Worm (Caenorhabditis elegans) whole organism, young adult: ENCODE measurements around the gene Y82E9BR.6.

Experiments
- F22D6.2 ChIP-seq: sonication (generic microtip); optimal IDR thresholded peaks from 2 replicates; lab custom pipeline; 2016; ENCODE audit warnings: mild to moderate bottlenecking, missing genetic modification characterization, missing compliant biosample characterization
- F33H1.4 ChIP-seq: fragments of 200-800 bp; sonication (Bioruptor generic); IDR thresholded peaks from 2 replicates; pipeline ENCODE4 v1.3.6; 2022; ENCODE audit warnings: missing genetic modification reagents, missing genetic modification characterization, missing compliant biosample characterization
- F37B4.10 ChIP-seq: fragments of 200-800 bp; sonication (Bioruptor generic); IDR thresholded peaks from 2 replicates; pipeline ENCODE4 v1.3.6; 2022; ENCODE audit warnings: missing genetic modification characterization, missing compliant biosample characterization
- F49E8.2 ChIP-seq: sonication (generic microtip); optimal IDR thresholded peaks from 3 replicates; lab custom pipeline; 2017; ENCODE audit warnings: missing genetic modification characterization, mild to moderate bottlenecking, missing compliant biosample characterization, antibody characterized with exemption, moderate library complexity; ENCODE audit not compliant: insufficient read depth
- F55B11.4 ChIP-seq: sonication (generic microtip); optimal IDR thresholded peaks from 2 replicates; lab custom pipeline; 2016; ENCODE audit warnings: missing compliant biosample characterization, missing genetic modification characterization, borderline replicate concordance; ENCODE audit not compliant: insufficient read depth
- Y53F4B.3 ChIP-seq: fragments of 200-800 bp; sonication (Bioruptor generic); IDR thresholded peaks from 2 replicates; pipeline ENCODE4 v1.3.6; 2022; ENCODE audit warnings: missing genetic modification reagents, missing genetic modification characterization, missing compliant biosample characterization
- Y56A3A.18 ChIP-seq: fragments of 200-800 bp; sonication (Bioruptor generic); IDR thresholded peaks from 2 replicates; pipeline ENCODE4 v1.3.6; 2022; ENCODE audit warnings: missing genetic modification reagents, missing genetic modification characterization, missing compliant biosample characterization
- ZK185.1 ChIP-seq: sonication (generic microtip); optimal IDR thresholded peaks from 2 replicates; lab custom pipeline; 2016; ENCODE audit warnings: mild to moderate bottlenecking, missing genetic modification characterization, missing compliant biosample characterization; ENCODE audit not compliant: poor library complexity, severe bottlenecking
- atf-7 ChIP-seq: sonication (generic microtip); optimal IDR thresholded peaks from 2 replicates; lab custom pipeline; 2017; ENCODE audit warnings: mild to moderate bottlenecking, missing genetic modification characterization, missing compliant biosample characterization
- athp-1 ChIP-seq: sonication (generic microtip); optimal IDR thresholded peaks from 2 replicates; lab custom pipeline; 2017; ENCODE audit warnings: mild to moderate bottlenecking, missing genetic modification characterization, missing compliant biosample characterization
- bed-2 ChIP-seq: fragments of 200-800 bp; sonication (Bioruptor generic); IDR thresholded peaks from 2 replicates; pipeline ENCODE4 v1.3.6; 2022; ENCODE audit warnings: missing genetic modification reagents, missing genetic modification characterization, missing compliant biosample characterization
- cebp-1 ChIP-seq, 2 experiments: fragments of 200-800 bp in 1 of 2; sonication (Bioruptor generic) in 1 of 2; sonication (generic microtip) in 1 of 2; IDR thresholded peaks in 1 of 2; optimal IDR thresholded peaks in 1 of 2; 2 replicates each; pipeline versions ENCODE4 v1.3.6 to Lab custom; 2017 to 2022; ENCODE audit warnings: missing compliant biosample characterization in 2 of 2, missing genetic modification characterization in 2 of 2, mild to moderate bottlenecking in 1 of 2, missing genetic modification reagents in 1 of 2, moderate library complexity in 1 of 2
- cebp-2 ChIP-seq: fragments of 200-800 bp; sonication (Bioruptor generic); IDR thresholded peaks from 2 replicates; pipeline ENCODE4 v1.3.6; 2022; ENCODE audit warnings: missing genetic modification characterization, missing compliant biosample characterization
- chd-7 ChIP-seq: sonication (generic microtip); optimal IDR thresholded peaks from 2 replicates; lab custom pipeline; 2016; ENCODE audit warnings: mild to moderate bottlenecking, missing genetic modification characterization, moderate library complexity, missing compliant biosample characterization
- die-1 ChIP-seq: sonication (generic microtip); optimal IDR thresholded peaks from 2 replicates; lab custom pipeline; 2016; ENCODE audit warnings: missing genotype, mild to moderate bottlenecking, missing genetic modification characterization, missing compliant biosample characterization
- dox-1 ChIP-seq: fragments of 200-800 bp; sonication (Bioruptor generic); IDR thresholded peaks from 2 replicates; pipeline ENCODE4 v1.3.6; 2022; ENCODE audit warnings: missing genetic modification reagents, missing genetic modification characterization, missing compliant biosample characterization
- dpff-1 ChIP-seq: sonication (generic microtip); optimal IDR thresholded peaks from 2 replicates; lab custom pipeline; 2017; ENCODE audit warnings: mild to moderate bottlenecking, missing genetic modification characterization, missing compliant biosample characterization
- dpl-1 ChIP-seq: fragments of 150-350 bp; optimal IDR thresholded peaks from 2 replicates; lab custom pipeline; 2014; ENCODE audit warnings: missing biosample characterization, missing genetic modification reagents, missing genetic modification characterization
- egl-18 ChIP-seq: fragments of 200-800 bp; sonication (Bioruptor generic); IDR thresholded peaks from 2 replicates; pipeline ENCODE4 v1.3.6; 2022; ENCODE audit warnings: missing genetic modification reagents, missing genetic modification characterization, missing compliant biosample characterization
- egrh-3 ChIP-seq: fragments of 200-800 bp; sonication (Bioruptor generic); IDR thresholded peaks from 2 replicates; pipeline ENCODE4 v1.3.6; 2022; ENCODE audit warnings: missing genetic modification reagents, missing genetic modification characterization, missing compliant biosample characterization
- ekl-4 ChIP-seq: fragments of 200-800 bp; sonication (Bioruptor generic); IDR thresholded peaks from 2 replicates; pipeline ENCODE4 v1.3.6; 2022; ENCODE audit warnings: missing genetic modification reagents, missing genetic modification characterization, missing compliant biosample characterization
- fkh-3 ChIP-seq: sonication (generic microtip); optimal IDR thresholded peaks from 2 replicates; lab custom pipeline; 2016; ENCODE audit warnings: mild to moderate bottlenecking, missing genetic modification characterization, missing compliant biosample characterization
- mes-4 ChIP-seq: sonication (generic microtip); optimal IDR thresholded peaks from 2 replicates; lab custom pipeline; 2016; ENCODE audit warnings: missing genotype, missing genetic modification characterization, missing compliant biosample characterization
- mxl-1 ChIP-seq: sonication (generic microtip); optimal IDR thresholded peaks from 2 replicates; lab custom pipeline; 2016; ENCODE audit warnings: missing genetic modification characterization, missing compliant biosample characterization
- nfya-2 ChIP-seq: fragments of 200-800 bp; sonication (Bioruptor generic); IDR thresholded peaks from 2 replicates; pipeline ENCODE4 v1.3.6; 2022; ENCODE audit warnings: missing genetic modification reagents, missing genetic modification characterization, missing compliant biosample characterization
- nhr-179 ChIP-seq: sonication (generic microtip); optimal IDR thresholded peaks from 2 replicates; lab custom pipeline; 2016; ENCODE audit warnings: mild to moderate bottlenecking, missing genetic modification characterization, missing compliant biosample characterization
- nhr-80 ChIP-seq: sonication (generic microtip); optimal IDR thresholded peaks from 2 replicates; lab custom pipeline; 2016; ENCODE audit warnings: missing genetic modification characterization, missing compliant biosample characterization
- pbrm-1 ChIP-seq: fragments of 200-800 bp; sonication (Bioruptor generic); IDR thresholded peaks from 2 replicates; pipeline ENCODE4 v1.3.6; 2022; ENCODE audit warnings: missing genetic modification reagents, missing genetic modification characterization, missing compliant biosample characterization
- sptf-2 ChIP-seq: fragments of 200-800 bp; sonication (Bioruptor generic); optimal IDR thresholded peaks from 2 replicates; lab custom pipeline; 2018; ENCODE audit warnings: mild to moderate bottlenecking, missing genetic modification characterization, missing compliant biosample characterization
- tbp1 ChIP-seq: fragments of 200-800 bp; sonication (Bioruptor generic); optimal IDR thresholded peaks from 2 replicates; lab custom pipeline; 2018; ENCODE audit warnings: mild to moderate bottlenecking, missing genetic modification characterization, missing compliant biosample characterization
- tbx-9 ChIP-seq: sonication (generic microtip); optimal IDR thresholded peaks from 2 replicates; lab custom pipeline; 2016; ENCODE audit warnings: borderline replicate concordance, missing genetic modification characterization, inconsistent platforms, missing compliant biosample characterization
- unc-62 ChIP-seq: fragments of 150-350 bp; optimal IDR thresholded peaks from 2 replicates; lab custom pipeline; 2014; ENCODE audit warnings: missing biosample characterization, missing genetic modification reagents, missing genetic modification characterization
- xnd-1 ChIP-seq: sonication (generic microtip); optimal IDR thresholded peaks from 2 replicates; lab custom pipeline; 2016; ENCODE audit warnings: missing genotype, missing genetic modification reagents, missing genetic modification characterization, missing compliant biosample characterization
- ztf-22 ChIP-seq: fragments of 200-800 bp; sonication (Bioruptor generic); optimal IDR thresholded peaks from 2 replicates; lab custom pipeline; 2018; ENCODE audit warnings: mild to moderate bottlenecking, missing genetic modification characterization, moderate library complexity, missing compliant biosample characterization

Gene Y82E9BR.6

ce11 chrIII:1380535-1381274 is at the start of gene Y82E9BR.6, which contains the start of gene pals-21:
Gene Y82E9BR.6, plus strand, starts transcription at chrIII:1381224.
Gene pals-21, minus strand, starts transcription at chrIII:1380635.
- TF ChIP-seq dpff-1 (tag; lab: Kevin White, UChicago) (no peak), mes-4 (tag; lab: Kevin White, UChicago) (no peak), cebp-2 (0 out of 2 replicates have a peak, but pooled peaks have one; percentile 8), F55B11.4 (tag; lab: Kevin White, UChicago) (no peak), cebp-1 (GFP tag; IDR thresholded peaks at IDR 0.05; lab: Robert Waterston, UW) (no peak), cebp-1 (tag; optimal IDR thresholded peaks at IDR 0.05; lab: Kevin White, UChicago) (no peak)

DNA sequence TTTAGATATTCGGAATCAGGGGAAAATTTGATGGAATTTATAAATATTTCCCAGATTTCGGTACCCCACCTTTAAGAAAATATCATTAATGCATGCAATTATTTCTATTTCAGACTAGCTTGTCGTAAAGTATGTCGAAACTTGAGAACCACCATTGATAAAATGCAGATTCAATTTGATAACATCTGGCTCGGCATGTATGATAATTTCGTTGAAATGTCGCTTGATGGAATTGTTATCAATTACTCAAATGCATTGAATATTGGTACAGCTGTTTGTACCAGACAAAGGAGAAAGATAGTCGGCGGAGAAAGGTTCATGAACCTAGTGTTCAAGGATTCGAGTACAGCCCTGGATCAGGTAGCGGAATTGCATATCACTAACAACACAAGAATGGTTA is 49.1 kb upstream of the Y82E9BR.6 start, which contains the start of gene Y82E9BL.19:
Y82E9BL.19 (plus strand) TSS at position 123 of the 400 bp plus-strand sequence.
- TF ChIP-seq pbrm-1 (0 out of 2 replicates have a peak, but pooled peaks have one; percentile 8), ztf-22 (GFP tag; lab: Kevin White, UChicago) (no peak), Y56A3A.18 (GFP tag; lab: Robert Waterston, UW) (no peak), nhr-80 (peak; percentile 59)

- no peak for TF ChIP-seq xnd-1
- no peak for TF ChIP-seq ekl-4 (GFP tag; lab: Robert Waterston, UW)
- no peak for TF ChIP-seq mxl-1 (tag; lab: Kevin White, UChicago)
- no peak for TF ChIP-seq chd-7 (tag; lab: Kevin White, UChicago)
- TF ChIP-seq nfya-2 (GFP tag; lab: Robert Waterston, UW) = no peak
- no peak for TF ChIP-seq dox-1 (GFP tag; lab: Robert Waterston, UW)
- no peak for TF ChIP-seq atf-7 (tag; lab: Kevin White, UChicago)
- no peak for TF ChIP-seq egrh-3
- TF ChIP-seq F37B4.10 (GFP tag; lab: Robert Waterston, UW) = no peak
- TF ChIP-seq, all 124 proteins: peak for 0
Observed at ce11 chrIII:1340240-1340639, 40.8 kb upstream of the Y82E9BR.6 start, which contains the start of gene fbxa-5. Gene fbxa-5, minus strand, starts transcription at chrIII:1340340.

ce11 chrIII:1342488-1342887 is 38.5 kb upstream of the Y82E9BR.6 start, which contains the start of gene fbxa-26:
Gene fbxa-26, minus strand, starts transcription at chrIII:1342522.
- TF ChIP-seq F22D6.2 (tag; lab: Kevin White, UChicago) (no peak), fkh-3 (tag; lab: Kevin White, UChicago) (no peak), ztf-22 (GFP tag; lab: Kevin White, UChicago) (no peak), athp-1 (tag; lab: Kevin White, UChicago) (no peak), nhr-80 (peak; percentile 55), unc-62 (GFP tag; lab: Kevin White, UChicago) (peak; percentile 0), cebp-1 (GFP tag; IDR thresholded peaks at IDR 0.05; lab: Robert Waterston, UW) (peak; percentile 55; the same call in 1 of the 2 replicates), cebp-1 (tag; optimal IDR thresholded peaks at IDR 0.05; lab: Kevin White, UChicago) (peak; percentile 70)

DNA sequence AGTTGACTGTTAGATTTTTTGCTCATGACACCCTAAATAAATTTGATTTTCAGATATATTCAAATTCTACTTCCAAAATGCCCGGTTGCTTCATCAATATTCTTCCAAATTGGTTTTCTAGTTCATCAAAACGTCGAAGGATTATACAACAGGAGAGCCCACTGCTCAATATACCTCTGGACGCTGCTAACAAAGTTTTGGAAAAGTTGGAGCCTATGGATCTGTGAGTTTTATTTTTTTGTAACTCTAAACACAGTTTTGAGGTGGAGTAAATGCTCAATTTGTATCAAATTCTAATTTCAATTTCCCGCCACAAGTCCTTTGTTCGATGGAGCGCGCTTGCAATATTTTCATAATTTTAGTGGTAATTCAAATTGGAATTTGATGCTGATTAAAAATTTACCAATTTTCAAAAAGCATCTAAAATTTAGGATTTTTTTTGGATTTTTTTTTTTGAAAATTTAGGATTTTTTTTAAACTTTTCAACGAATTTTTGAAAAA is 38.1 kb upstream of the Y82E9BR.6 start, which contains the start of gene fbxa-27:
fbxa-27 (plus strand) TSS at position 51 of the 501 bp plus-strand sequence.
- TF ChIP-seq die-1 (tag; lab: Kevin White, UChicago) = no peak
- no peak for TF ChIP-seq F49E8.2 (tag; lab: Kevin White, UChicago)
- TF ChIP-seq nhr-179 (tag; lab: Kevin White, UChicago) = no peak
- TF ChIP-seq unc-62 (GFP tag; lab: Kevin White, UChicago) = no peak
- TF ChIP-seq Y53F4B.3 (GFP tag; lab: Robert Waterston, UW) = no peak
- no peak for TF ChIP-seq tbx-9 (tag; lab: Kevin White, UChicago)
- no peak for TF ChIP-seq mxl-1 (tag; lab: Kevin White, UChicago)
- no peak for TF ChIP-seq tbp1 (GFP tag; lab: Kevin White, UChicago)
- TF ChIP-seq dpl-1 (GFP tag; lab: Kevin White, UChicago) = no peak
- TF ChIP-seq F33H1.4 = no peak
- TF ChIP-seq sptf-2 (GFP tag; lab: Kevin White, UChicago) = no peak
- TF ChIP-seq ekl-4 (GFP tag; lab: Robert Waterston, UW) = no peak
- TF ChIP-seq ZK185.1 (tag; lab: Kevin White, UChicago) = no peak
- no peak for TF ChIP-seq egl-18 (GFP tag; lab: Robert Waterston, UW)
- TF ChIP-seq bed-2 (GFP tag; lab: Robert Waterston, UW) = no peak
